Worm (Caenorhabditis elegans) whole organism, midembryonic: ENCODE measurements around the gene mdt-28.
"Not testable (repeated sequence)": the region's sequence is repeated elsewhere in the genome, so short reads cannot be mapped to it uniquely, and the experiment has no call there.

Experiments
- T22C8.4 ChIP-seq: fragments of 200-800 bp; sonication (Bioruptor generic); IDR thresholded peaks from 2 replicates; pipeline ENCODE4 v1.3.6; 2022; ENCODE audit warnings: missing genetic modification characterization, missing compliant biosample characterization
- cog-1 ChIP-seq: sonication (generic microtip); optimal IDR thresholded peaks from 2 replicates; lab custom pipeline; 2016; ENCODE audit warnings: missing genetic modification characterization, missing compliant biosample characterization
- flt-1 ChIP-seq: fragments of 200-800 bp; sonication (Bioruptor generic); IDR thresholded peaks from 2 replicates; pipeline ENCODE4 v1.3.6; 2022; ENCODE audit warnings: missing genetic modification characterization, missing compliant biosample characterization
- klf-2 ChIP-seq: fragments of 200-800 bp; sonication (Bioruptor generic); conservative IDR thresholded peaks from 2 replicates; pipeline ENCODE4 v1.3.6; 2022; ENCODE audit warnings: missing genetic modification reagents, missing genetic modification characterization, missing compliant biosample characterization
- med-1 ChIP-seq: sonication (generic microtip); optimal IDR thresholded peaks from 2 replicates; lab custom pipeline; 2017; ENCODE audit warnings: missing genetic modification characterization, mild to moderate bottlenecking, missing compliant biosample characterization, antibody characterized with exemption, missing genetic modification reagents; ENCODE audit not compliant: insufficient read depth
- ref-1 ChIP-seq: fragments of 200-800 bp; sonication (Bioruptor generic); conservative IDR thresholded peaks from 2 replicates; pipeline ENCODE4 v1.3.6; 2022; ENCODE audit warnings: missing genetic modification reagents, missing genetic modification characterization, missing compliant biosample characterization
- tab-1 ChIP-seq: fragments of 200-800 bp; sonication (Bioruptor generic); IDR thresholded peaks from 2 replicates; pipeline ENCODE4 v1.3.6; 2022; ENCODE audit warnings: missing genetic modification characterization, missing compliant biosample characterization
- ztf-23 ChIP-seq: fragments of 200-800 bp; sonication (Bioruptor generic); IDR thresholded peaks from 2 replicates; pipeline ENCODE4 v1.3.6; 2022; ENCODE audit warnings: missing genetic modification reagents, missing genetic modification characterization, missing compliant biosample characterization
- ztf-29 ChIP-seq: fragments of 200-800 bp; sonication (Bioruptor generic); IDR thresholded peaks from 2 replicates; pipeline ENCODE4 v1.3.6; 2022; ENCODE audit warnings: missing genetic modification reagents, missing genetic modification characterization, missing compliant biosample characterization

Gene mdt-28

ce11 chrV:15590183-15590667 lies 15.0 kb upstream of the mdt-28 start, which contains the start of gene F28F8.7:
TSS of gene F28F8.7 (minus strand) at chrV:15590617.
- not testable (repeated sequence) for TF ChIP-seq flt-1 (GFP tag; lab: Robert Waterston, UW); tab-1 (GFP tag; lab: Robert Waterston, UW); med-1

- TF ChIP-seq med-1 (no peak), flt-1 (GFP tag; lab: Robert Waterston, UW) (no peak), ztf-23 (no peak), T22C8.4 (GFP tag; lab: Robert Waterston, UW) (no peak), klf-2 (GFP tag; lab: Robert Waterston, UW) (no peak), ztf-29 (GFP tag; lab: Robert Waterston, UW) (no peak)
Measured at ce11 chrV:15578386-15578785, 3.2 kb upstream of the mdt-28 start, which contains the start of gene F28F8.9. TSS of gene F28F8.9 (minus strand) at chrV:15578673.

ce11 chrV:15577395-15577896 lies 2.2 kb upstream of the mdt-28 start, which contains the start of gene atx-3:
TSS of gene atx-3 (minus strand) at chrV:15577445.
- TF ChIP-seq ztf-29 (GFP tag; lab: Robert Waterston, UW) (no peak), flt-1 (GFP tag; lab: Robert Waterston, UW) (no peak), klf-2 (GFP tag; lab: Robert Waterston, UW) (no peak), med-1 (no peak), T22C8.4 (GFP tag; lab: Robert Waterston, UW) (no peak), cog-1 (tag; lab: Kevin White, UChicago) (no peak), tab-1 (GFP tag; lab: Robert Waterston, UW) (no peak), ref-1 (GFP tag; lab: Robert Waterston, UW) (no peak), ztf-23 (no peak)

- TF ChIP-seq cog-1 (tag; lab: Kevin White, UChicago) (no peak), ztf-29 (GFP tag; lab: Robert Waterston, UW) (no peak), T22C8.4 (GFP tag; lab: Robert Waterston, UW) (no peak), tab-1 (GFP tag; lab: Robert Waterston, UW) (no peak), flt-1 (GFP tag; lab: Robert Waterston, UW) (no peak), ztf-23 (no peak)
Measured at ce11 chrV:15572613-15573012, 2.6 kb downstream of the mdt-28 start, which contains the start of gene fbxa-94. TSS of gene fbxa-94 (plus strand) at chrV:15572913.

DNA sequence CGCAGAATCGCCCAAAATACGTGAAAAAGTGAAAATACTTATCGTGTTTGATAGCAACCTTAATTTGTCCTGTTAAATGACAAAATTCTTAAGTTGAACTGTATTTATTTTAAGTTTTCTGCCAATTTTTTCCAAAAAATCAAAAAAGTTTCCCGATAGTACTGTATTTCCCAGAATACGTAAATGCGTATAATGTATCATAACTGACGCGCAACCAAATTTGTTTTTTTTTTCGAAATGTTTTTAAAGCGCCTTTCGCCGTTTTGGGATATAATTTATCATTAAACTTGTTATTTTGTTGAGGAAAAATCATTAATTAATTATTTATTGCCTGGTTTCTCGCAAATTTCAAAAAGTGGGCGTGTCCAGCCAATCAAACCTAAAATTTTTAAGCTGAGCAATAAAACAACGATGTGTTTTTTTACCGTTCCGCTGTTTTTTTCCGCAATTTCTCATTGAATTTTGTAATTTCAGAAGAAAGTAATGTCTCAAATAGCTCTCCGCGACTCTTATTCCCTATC lies 4.1 kb downstream of the mdt-28 start, which contains the start of gene fbxa-95:
TSS of gene fbxa-95 (plus strand) at position 471 of the 521 bp plus-strand sequence.
- TF ChIP-seq T22C8.4 (GFP tag; lab: Robert Waterston, UW) (no peak), med-1 (no peak), klf-2 (GFP tag; lab: Robert Waterston, UW) (no peak), ztf-29 (GFP tag; lab: Robert Waterston, UW) (no peak), ztf-23 (no peak), tab-1 (GFP tag; lab: Robert Waterston, UW) (no peak), ref-1 (GFP tag; lab: Robert Waterston, UW) (no peak)

- TF ChIP-seq tab-1 (GFP tag; lab: Robert Waterston, UW) (no peak), klf-2 (GFP tag; lab: Robert Waterston, UW) (no peak), ztf-29 (GFP tag; lab: Robert Waterston, UW) (no peak), ref-1 (GFP tag; lab: Robert Waterston, UW) (no peak), flt-1 (GFP tag; lab: Robert Waterston, UW) (no peak), cog-1 (tag; lab: Kevin White, UChicago) (no peak)
Measured at ce11 chrV:15569702-15570430, 5.3 kb downstream of the mdt-28 start, which contains the start of gene lsm-5. TSS of gene lsm-5 (plus strand) at chrV:15570380.

ce11 chrV:15568381-15568780 lies 6.8 kb downstream of the mdt-28 start:
- TF ChIP-seq T22C8.4 (GFP tag; lab: Robert Waterston, UW) (no peak), flt-1 (GFP tag; lab: Robert Waterston, UW) (no peak), ref-1 (GFP tag; lab: Robert Waterston, UW) (no peak), ztf-23 (no peak), klf-2 (GFP tag; lab: Robert Waterston, UW) (no peak), tab-1 (GFP tag; lab: Robert Waterston, UW) (no peak), med-1 (no peak), ztf-29 (GFP tag; lab: Robert Waterston, UW) (no peak), cog-1 (tag; lab: Kevin White, UChicago) (no peak)

ce11 chrV:15567344-15567804 lies 7.8 kb downstream of the mdt-28 start, which contains the start of gene acs-2:
TSS of gene acs-2 (plus strand) at chrV:15567394.
- TF ChIP-seq flt-1 (GFP tag; lab: Robert Waterston, UW) (no peak), klf-2 (GFP tag; lab: Robert Waterston, UW) (no peak), ztf-29 (GFP tag; lab: Robert Waterston, UW) (no peak), tab-1 (GFP tag; lab: Robert Waterston, UW) (no peak), T22C8.4 (GFP tag; lab: Robert Waterston, UW) (no peak), ref-1 (GFP tag; lab: Robert Waterston, UW) (no peak)

DNA sequence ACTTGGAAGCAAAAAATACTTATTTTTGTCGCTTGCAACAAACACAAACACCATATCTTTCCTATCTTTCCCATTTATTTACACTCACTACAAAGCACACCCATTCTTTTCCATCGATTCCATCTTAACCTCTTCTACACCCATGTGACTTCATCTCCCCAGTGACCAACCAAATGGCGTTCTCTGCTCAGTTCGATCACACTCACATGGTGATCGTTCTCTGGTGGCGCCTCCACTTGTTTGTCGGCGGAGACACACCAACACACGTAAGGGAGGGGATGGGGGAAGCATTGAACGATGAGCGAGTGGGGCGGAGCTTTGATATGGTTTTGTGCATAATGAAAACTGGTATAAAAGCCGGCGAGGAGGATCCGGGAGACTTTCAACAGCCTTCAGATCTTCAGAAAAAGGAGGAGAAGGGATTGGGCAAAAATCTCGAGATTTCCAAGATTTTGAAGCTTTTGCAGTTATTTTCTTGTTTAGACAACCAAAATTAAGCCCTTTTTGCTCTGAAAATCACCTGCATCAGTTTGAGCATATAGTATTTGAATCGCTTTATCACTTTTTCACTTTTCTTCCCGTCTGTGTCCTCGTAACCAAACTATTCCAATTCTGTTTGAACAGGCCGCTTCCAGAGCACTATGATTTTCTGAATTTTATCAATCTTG lies 8.6 kb downstream of the mdt-28 start:
- TF ChIP-seq med-1 (no peak), ztf-23 (no peak), cog-1 (tag; lab: Kevin White, UChicago) (no peak), flt-1 (GFP tag; lab: Robert Waterston, UW) (no peak), ztf-29 (GFP tag; lab: Robert Waterston, UW) (no peak), klf-2 (GFP tag; lab: Robert Waterston, UW) (no peak), tab-1 (GFP tag; lab: Robert Waterston, UW) (no peak), T22C8.4 (GFP tag; lab: Robert Waterston, UW) (no peak), ref-1 (GFP tag; lab: Robert Waterston, UW) (no peak)
